Fruit fly (Drosophila melanogaster): ENCODE data around the gene CG33116.

The CG33116 gene

dm6 chr2L:19497983-19498382, 35.3 kb upstream of the CG33116 start, which contains the start of gene Top3alpha (continued):
- TF ChIP-seq zf30C (GFP tag; optimal IDR thresholded peaks at IDR 0.05) (no peak), repo (GFP tag; optimal IDR thresholded peaks at IDR 0.05) (no peak), mam (GFP tag; optimal IDR thresholded peaks at IDR 0.05) (no peak), sna (GFP tag; IDR thresholded peaks at IDR 0.05; ENCODE audit: partially characterized antibody) (peak; percentile 52; the same call in 1 of the 2 replicates), tna (GFP tag; IDR thresholded peaks at IDR 0.05; ENCODE audit: partially characterized antibody) (peak; percentile 73), CG10267 (tag; optimal IDR thresholded peaks at IDR 0.05) (peak; percentile 21), nerfin-1 (tag; optimal IDR thresholded peaks at IDR 0.05) (peak; percentile 14), CG17829 (tag; optimal IDR thresholded peaks at IDR 0.05) (no peak), stwl (tag; optimal IDR thresholded peaks at IDR 0.05) (peak; percentile 49), CG1602 (GFP tag; optimal IDR thresholded peaks at IDR 0.05) (no peak), CG14860 (GFP tag; IDR thresholded peaks at IDR 0.05; ENCODE audit: partially characterized antibody) (peak; percentile 57; the same call in 1 of the 3 replicates), CG2116 (GFP tag; optimal IDR thresholded peaks at IDR 0.05) (peak; percentile 90), CG6791 (GFP tag; IDR thresholded peaks at IDR 0.05; ENCODE audit: partially characterized antibody) (peak; percentile 68), CG8765 (GFP tag; IDR thresholded peaks at IDR 0.05) (no peak), chinmo (GFP tag; IDR thresholded peaks at IDR 0.05; ENCODE audit: partially characterized antibody) (0 out of 4 replicates have a peak, but pooled peaks have one; percentile 10), CG9797 (GFP tag; optimal IDR thresholded peaks at IDR 0.05) (peak; percentile 79), crp (GFP tag; optimal IDR thresholded peaks at IDR 0.05) (peak; percentile 3 to 80), Dp (GFP tag; optimal IDR thresholded peaks at IDR 0.05) (peak; percentile 99), CG13624 (GFP tag; optimal IDR thresholded peaks at IDR 0.05) (peak; percentile 30), CG16779 (GFP tag; IDR thresholded peaks at IDR 0.05) (no peak), nerfin-2 (GFP tag; IDR thresholded peaks at IDR 0.05; ENCODE audit: partially characterized antibody) (peak; percentile 56), CG12744 (GFP tag; optimal IDR thresholded peaks at IDR 0.05) (no peak), Mes4 (GFP tag; optimal IDR thresholded peaks at IDR 0.05) (no peak), CG17328 (GFP tag; IDR thresholded peaks at IDR 0.05) (no peak), ato (GFP tag; IDR thresholded peaks at IDR 0.05; ENCODE audit: partially characterized antibody) (peak; percentile 38; the same call in 1 of the 2 replicates), hbn (GFP tag; IDR thresholded peaks at IDR 0.05; ENCODE audit: partially characterized antibody) (peak; percentile 57), hb (GFP tag; IDR thresholded peaks at IDR 0.05; ENCODE audit: partially characterized antibody) (peak; percentile 71; the same call in 2 of the 3 replicates), bigmax (GFP tag; optimal IDR thresholded peaks at IDR 0.05) (no peak), HLH4C (GFP tag; IDR thresholded peaks at IDR 0.05; ENCODE audit: partially characterized antibody) (peak; percentile 81), Dref (GFP tag; IDR thresholded peaks at IDR 0.05) (peak; percentile 95), CG31365 (tag; optimal IDR thresholded peaks at IDR 0.05) (no peak), trem (tag; optimal IDR thresholded peaks at IDR 0.05) (peak; percentile 74), gce (GFP tag; IDR thresholded peaks at IDR 0.05) (no peak), CG7963 (GFP tag; IDR thresholded peaks at IDR 0.05; ENCODE audit: partially characterized antibody) (peak; percentile 70), Sin3A (optimal IDR thresholded peaks at IDR 0.05) (peak; percentile 48), CG4707 (GFP tag; optimal IDR thresholded peaks at IDR 0.05) (no peak), Hmx (GFP tag; optimal IDR thresholded peaks at IDR 0.05) (no peak), vnd (GFP tag; IDR thresholded peaks at IDR 0.05; ENCODE audit: partially characterized antibody) (peak; percentile 48), Opbp (GFP tag; IDR thresholded peaks at IDR 0.05; ENCODE audit: partially characterized antibody) (peak; percentile 75), CG12071 (GFP tag; optimal IDR thresholded peaks at IDR 0.05) (no peak), pzg (GFP tag; optimal IDR thresholded peaks at IDR 0.05) (peak; percentile 83), Dbx (GFP tag; IDR thresholded peaks at IDR 0.05) (no peak), inv (GFP tag; IDR thresholded peaks at IDR 0.05; ENCODE audit: partially characterized antibody) (peak; percentile 25; the same call in 1 of the 2 replicates), YL-1 (GFP tag; optimal IDR thresholded peaks at IDR 0.05) (peak; percentile 47), Dll (GFP tag; IDR thresholded peaks at IDR 0.05; ENCODE audit: partially characterized antibody) (peak; percentile 76), sens-2 (GFP tag; IDR thresholded peaks at IDR 0.05) (no peak), Scr (GFP tag; IDR thresholded peaks at IDR 0.05; ENCODE audit: partially characterized antibody) (peak; percentile 59), slou (GFP tag; optimal IDR thresholded peaks at IDR 0.05) (no peak), tup (GFP tag; optimal IDR thresholded peaks at IDR 0.05) (no peak)
